Fruit fly (Drosophila melanogaster) whole organism, adult: ENCODE data around the gene Rbp.

ENCODE experiments used
- CG12768 ChIP-seq: fragments of 200-800 bp; sonication (Bioruptor generic); optimal IDR thresholded peaks from 2 replicates; lab custom pipeline; 2017; ENCODE audit warnings: missing biosample characterization, missing genetic modification characterization, mild to moderate bottlenecking, moderate library complexity, missing genetic modification reagents
- CG1620 ChIP-seq: fragments of 200-800 bp; sonication (Bioruptor generic); optimal IDR thresholded peaks from 2 replicates; lab custom pipeline; 2016; ENCODE audit warnings: missing biosample characterization, missing genetic modification characterization
- CG33017 ChIP-seq: fragments of 200-800 bp; sonication (Bioruptor generic); optimal IDR thresholded peaks from 2 replicates; lab custom pipeline; 2018; ENCODE audit warnings: missing biosample characterization, mild to moderate bottlenecking, missing genetic modification characterization, moderate library complexity
- CG5204 ChIP-seq: fragments of 200-800 bp; sonication (Bioruptor generic); optimal IDR thresholded peaks from 2 replicates; lab custom pipeline; 2016; ENCODE audit warnings: missing biosample characterization, missing genetic modification characterization
- CG7045 ChIP-seq: fragments of 200-800 bp; sonication (Bioruptor generic); optimal IDR thresholded peaks from 2 replicates; lab custom pipeline; 2017; ENCODE audit warnings: missing biosample characterization, mild to moderate bottlenecking, missing genetic modification characterization
- Clk ChIP-seq: fragments of 200-800 bp; sonication (Bioruptor generic); optimal IDR thresholded peaks from 2 replicates; lab custom pipeline; 2017; ENCODE audit warnings: missing biosample characterization, missing genetic modification characterization
- Hr96 ChIP-seq: fragments of 200-800 bp; sonication (Bioruptor generic); optimal IDR thresholded peaks from 2 replicates; lab custom pipeline; 2016; ENCODE audit warnings: missing biosample characterization, missing genetic modification characterization
- bab1 ChIP-seq: fragments of 200-800 bp; sonication (Bioruptor generic); optimal IDR thresholded peaks from 3 replicates; lab custom pipeline; 2019; ENCODE audit warnings: missing biosample characterization, mild to moderate bottlenecking, missing genetic modification characterization, moderate library complexity
- cic ChIP-seq: fragments of 200-800 bp; sonication (Bioruptor generic); optimal IDR thresholded peaks from 2 replicates; lab custom pipeline; 2017; ENCODE audit warnings: missing biosample characterization, mild to moderate bottlenecking, missing genetic modification characterization, moderate library complexity
- kay ChIP-seq: fragments of 200-800 bp; sonication (Bioruptor generic); peaks from one replicate; lab custom pipeline; 2016; ENCODE audit warnings: missing biosample characterization, missing genetic modification characterization, borderline replicate concordance
- ovo ChIP-seq: fragments of 200-800 bp; sonication (Bioruptor generic); optimal IDR thresholded peaks from 2 replicates; lab custom pipeline; 2016; ENCODE audit warnings: missing biosample characterization, missing genetic modification characterization
- tj ChIP-seq: fragments of 200-800 bp; sonication (Bioruptor generic); optimal IDR thresholded peaks from 3 replicates; lab custom pipeline; 2017; ENCODE audit warnings: missing biosample characterization, mild to moderate bottlenecking, missing genetic modification characterization, moderate library complexity
- toe ChIP-seq: fragments of 200-800 bp; sonication (Bioruptor generic); optimal IDR thresholded peaks from 2 replicates; lab custom pipeline; 2016; ENCODE audit warnings: missing biosample characterization, missing genetic modification characterization

- TF ChIP-seq CG5204 (GFP tag; lab: Kevin White, UChicago) (no peak), toe (no peak), CG1620 (GFP tag; lab: Kevin White, UChicago) (no peak), Clk (GFP tag; lab: Kevin White, UChicago) (no peak), bab1 (GFP tag; lab: Kevin White, UChicago) (peak; percentile 5), cic (GFP tag; lab: Kevin White, UChicago) (no peak), CG33017 (tag; lab: Kevin White, UChicago) (no peak), CG7045 (no peak), kay (no peak), Hr96 (GFP tag; lab: Kevin White, UChicago) (no peak), CG12768 (GFP tag; lab: Kevin White, UChicago) (no peak), tj (GFP tag; lab: Kevin White, UChicago) (no peak), ovo (GFP tag; lab: Kevin White, UChicago) (peak; percentile 43)
Measured at dm6 chr3R:15340052-15340732, 34.2 kb upstream of the Rbp start, which contains the start of gene SerRS-m.
